Worm (Caenorhabditis elegans): Measurements from ENCODE around the gene unc-78.

Gene unc-78

DNA sequence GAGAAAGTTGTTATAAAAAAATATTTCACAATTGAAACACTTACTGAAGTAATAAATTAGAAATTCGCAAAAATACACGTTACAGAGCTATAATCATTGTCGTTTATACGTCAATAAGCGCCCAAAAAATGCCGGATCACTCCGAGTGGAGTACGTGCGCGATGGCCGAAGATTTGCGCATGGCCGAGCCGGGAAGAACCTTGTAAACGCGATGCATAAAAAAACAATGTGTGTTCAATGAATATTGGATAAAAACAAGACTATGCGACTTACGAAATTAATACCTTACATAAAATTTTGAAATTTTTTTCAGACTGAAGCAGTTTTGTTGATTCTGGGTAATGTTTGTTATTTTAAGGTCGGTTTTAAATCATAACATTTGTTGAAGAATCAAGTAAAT, 32.3 kb downstream of the unc-78 start, which contains the start of gene sorf-1:
TSS of gene sorf-1 (minus strand) at position 135 of the 400 bp plus-strand sequence.
- no peak for TF ChIP-seq hnd-1 (tag; optimal IDR thresholded peaks at IDR 0.05)
- TF ChIP-seq sea-1 (GFP tag; conservative IDR thresholded peaks at IDR 0.05), result no peak
- TF ChIP-seq aly-1 (tag; optimal IDR thresholded peaks at IDR 0.05), result no peak
- TF ChIP-seq B0310.2 (tag; optimal IDR thresholded peaks at IDR 0.05), result no peak
- TF ChIP-seq tbx-37 (GFP tag; conservative IDR thresholded peaks at IDR 0.05), result no peak
- TF ChIP-seq hmg-4 (GFP tag; optimal IDR thresholded peaks at IDR 0.05), result no peak
- no peak for TF ChIP-seq pes-1 (GFP tag; IDR thresholded peaks at IDR 0.05)
- TF ChIP-seq ceh-36 (tag; optimal IDR thresholded peaks at IDR 0.05), result no peak
- TF ChIP-seq F13C5.2 (tag; optimal IDR thresholded peaks at IDR 0.05), result no peak
- TF ChIP-seq hmbx-1 (tag; optimal IDR thresholded peaks at IDR 0.05), result no peak
- no peak for TF ChIP-seq ets-7 (tag; optimal IDR thresholded peaks at IDR 0.05)
- no peak for TF ChIP-seq ceh-13 (GFP tag; optimal IDR thresholded peaks at IDR 0.05)

DNA sequence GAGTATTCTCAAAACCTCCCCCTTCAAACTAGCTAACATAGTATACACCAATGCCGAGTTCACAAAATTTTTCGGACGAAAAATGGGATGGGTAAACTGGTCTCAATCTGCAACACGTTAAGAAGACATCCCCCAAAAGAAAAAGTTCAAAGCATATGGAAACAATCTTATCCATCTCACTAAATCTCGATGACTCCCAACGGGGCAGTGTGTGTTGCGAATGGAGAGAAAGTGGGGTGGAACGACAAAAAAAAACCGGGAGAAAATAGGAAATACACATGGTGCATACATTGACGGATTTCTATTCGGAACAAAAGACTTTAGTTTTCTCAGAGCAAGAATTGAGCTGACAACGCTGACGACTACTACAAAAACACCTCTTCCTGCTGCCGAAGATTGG, 36.1 kb downstream of the unc-78 start:
- no peak for TF ChIP-seq tbx-37 (GFP tag; conservative IDR thresholded peaks at IDR 0.05)

DNA sequence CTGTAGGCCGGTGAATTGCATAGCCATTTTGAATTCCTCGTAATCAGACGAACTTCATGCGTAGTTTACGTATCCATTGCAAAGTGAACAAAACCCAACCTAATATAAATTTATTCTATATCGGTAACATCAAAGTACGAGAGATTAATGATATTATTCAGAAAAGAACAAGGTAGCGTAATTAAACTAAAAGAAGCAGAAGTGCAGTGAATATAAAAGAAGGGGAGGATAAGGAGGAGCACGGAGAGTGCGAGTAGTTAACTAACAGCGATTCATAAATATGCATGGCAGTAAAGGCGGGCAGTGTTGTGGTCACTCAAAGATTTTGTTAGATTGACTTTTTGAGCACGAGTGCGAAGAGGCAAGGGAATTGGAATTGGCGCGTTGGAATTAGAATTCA, 36.8 kb downstream of the unc-78 start, which contains the start of gene clc-3:
TSS of gene clc-3 (minus strand) at position 101 of the 400 bp plus-strand sequence.
- TF ChIP-seq ama-1 (optimal IDR thresholded peaks at IDR 0.05), result no peak
- no peak for TF ChIP-seq flt-1 (GFP tag; IDR thresholded peaks at IDR 0.05)
- TF ChIP-seq aly-1 (tag; optimal IDR thresholded peaks at IDR 0.05), result no peak
- TF ChIP-seq hmg-4 (GFP tag; optimal IDR thresholded peaks at IDR 0.05), result no peak
- TF ChIP-seq ceh-13 (GFP tag; optimal IDR thresholded peaks at IDR 0.05), result no peak
- no peak for TF ChIP-seq ceh-36 (tag; optimal IDR thresholded peaks at IDR 0.05)
- TF ChIP-seq scrt-1 (GFP tag; IDR thresholded peaks at IDR 0.05), result no peak
- no peak for TF ChIP-seq tbx-37 (GFP tag; conservative IDR thresholded peaks at IDR 0.05)
- no peak for TF ChIP-seq hnd-1 (tag; optimal IDR thresholded peaks at IDR 0.05)
- no peak for TF ChIP-seq pes-1 (GFP tag; IDR thresholded peaks at IDR 0.05)
- no peak for TF ChIP-seq B0310.2 (tag; optimal IDR thresholded peaks at IDR 0.05)
- TF ChIP-seq sea-1 (GFP tag; conservative IDR thresholded peaks at IDR 0.05), result no peak
- no peak for TF ChIP-seq tbx-11 (GFP tag; IDR thresholded peaks at IDR 0.05)
- no peak for TF ChIP-seq F13C5.2 (tag; optimal IDR thresholded peaks at IDR 0.05)
- no peak for TF ChIP-seq hmbx-1 (tag; optimal IDR thresholded peaks at IDR 0.05)
- TF ChIP-seq tra-4 (tag; optimal IDR thresholded peaks at IDR 0.05), result no peak
- TF ChIP-seq ets-7 (tag; optimal IDR thresholded peaks at IDR 0.05), result no peak

DNA sequence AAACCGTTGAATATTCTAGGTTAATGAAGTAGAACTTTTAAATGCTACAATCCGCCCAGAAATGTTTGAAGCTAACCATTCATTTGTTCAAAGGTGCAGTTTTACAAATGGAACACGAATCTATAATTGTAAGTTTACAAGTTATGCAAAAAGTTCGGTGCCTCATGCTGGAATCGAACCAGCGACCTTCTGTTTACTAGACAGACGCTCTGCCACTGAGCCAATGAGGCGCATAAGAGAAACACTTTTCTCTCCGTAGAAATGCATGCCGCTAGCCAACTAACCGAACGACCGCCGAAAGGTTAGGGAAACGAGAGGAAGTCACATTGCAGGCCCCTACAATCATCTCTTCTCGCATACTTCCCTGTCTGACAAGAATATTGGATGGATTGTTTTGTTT, 40.2 kb downstream of the unc-78 start:
- peak; percentile 81 for TF ChIP-seq ceh-13 (GFP tag; optimal IDR thresholded peaks at IDR 0.05)
- TF ChIP-seq hmg-4 (GFP tag; optimal IDR thresholded peaks at IDR 0.05), result peak; percentile 88
- TF ChIP-seq ama-1 (optimal IDR thresholded peaks at IDR 0.05), result no peak
- peak; percentile 77 for TF ChIP-seq ceh-36 (tag; optimal IDR thresholded peaks at IDR 0.05)
- TF ChIP-seq sea-1 (GFP tag; conservative IDR thresholded peaks at IDR 0.05), result peak; percentile 92
- TF ChIP-seq hmbx-1 (tag; optimal IDR thresholded peaks at IDR 0.05), result peak; percentile 62
- TF ChIP-seq hnd-1 (tag; optimal IDR thresholded peaks at IDR 0.05), result peak; percentile 71
- TF ChIP-seq flt-1 (GFP tag; IDR thresholded peaks at IDR 0.05), result peak; percentile 94
- TF ChIP-seq aly-1 (tag; optimal IDR thresholded peaks at IDR 0.05), result peak; percentile 88
- peak; percentile 90 for TF ChIP-seq tbx-37 (GFP tag; conservative IDR thresholded peaks at IDR 0.05)
- TF ChIP-seq pes-1 (GFP tag; IDR thresholded peaks at IDR 0.05), result peak; percentile 95
- TF ChIP-seq tra-4 (tag; optimal IDR thresholded peaks at IDR 0.05), result peak; percentile 71
- TF ChIP-seq F13C5.2 (tag; optimal IDR thresholded peaks at IDR 0.05), result peak; percentile 86
- peak; percentile 36 for TF ChIP-seq ets-7 (tag; optimal IDR thresholded peaks at IDR 0.05)
- TF ChIP-seq B0310.2 (tag; optimal IDR thresholded peaks at IDR 0.05), result peak; percentile 81
- peak; percentile 93 for TF ChIP-seq scrt-1 (GFP tag; IDR thresholded peaks at IDR 0.05)
- TF ChIP-seq tbx-11 (GFP tag; IDR thresholded peaks at IDR 0.05), result peak; percentile 84

DNA sequence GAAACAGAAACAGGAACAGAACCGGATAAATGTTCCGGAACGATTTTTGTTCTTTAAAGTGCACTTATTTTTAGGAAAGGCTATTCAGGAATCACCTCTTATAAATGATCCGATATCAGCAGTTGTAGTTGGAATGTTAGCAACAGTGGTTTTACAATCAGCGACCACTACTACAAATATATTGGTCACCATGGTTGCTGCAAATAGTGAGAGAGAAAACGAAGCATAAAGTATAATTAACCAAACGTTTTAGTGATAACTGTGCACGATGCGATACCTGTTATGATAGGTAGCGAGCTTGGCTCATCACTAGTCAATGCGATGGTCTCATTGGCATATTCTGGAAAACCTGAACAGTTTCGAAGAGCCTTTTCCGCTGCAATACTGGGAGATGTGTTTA, 42.0 kb downstream of the unc-78 start:
- no peak for TF ChIP-seq B0310.2 (tag; optimal IDR thresholded peaks at IDR 0.05)

DNA sequence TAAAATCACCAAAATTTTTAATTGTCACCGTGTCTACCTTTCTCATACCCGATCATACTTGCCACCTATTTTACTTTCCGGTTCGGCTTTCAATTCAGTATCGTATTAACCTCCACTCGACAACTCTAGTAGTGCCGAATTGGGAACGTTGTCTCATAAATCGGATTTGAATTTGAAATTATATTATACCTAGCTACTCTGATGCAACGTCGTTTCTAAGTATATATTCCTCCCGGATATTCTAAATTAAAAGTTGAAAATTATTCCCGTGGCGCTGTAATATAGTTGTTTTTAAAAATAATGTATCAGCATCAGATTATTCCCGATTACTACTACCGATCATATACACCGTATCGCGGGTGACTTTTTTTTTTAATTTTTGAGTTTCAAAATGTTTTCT, 42.8 kb downstream of the unc-78 start, which contains the start of gene ZK563.2:
TSS of gene ZK563.2 (plus strand) at position 301 of the 400 bp plus-strand sequence.
- no peak for TF ChIP-seq sea-1 (GFP tag; conservative IDR thresholded peaks at IDR 0.05)
- TF ChIP-seq hmbx-1 (tag; optimal IDR thresholded peaks at IDR 0.05), result no peak
- no peak for TF ChIP-seq ceh-36 (tag; optimal IDR thresholded peaks at IDR 0.05)
- TF ChIP-seq aly-1 (tag; optimal IDR thresholded peaks at IDR 0.05), result no peak
- no peak for TF ChIP-seq tra-4 (tag; optimal IDR thresholded peaks at IDR 0.05)
- no peak for TF ChIP-seq tbx-37 (GFP tag; conservative IDR thresholded peaks at IDR 0.05)
- TF ChIP-seq ets-7 (tag; optimal IDR thresholded peaks at IDR 0.05), result no peak

DNA sequence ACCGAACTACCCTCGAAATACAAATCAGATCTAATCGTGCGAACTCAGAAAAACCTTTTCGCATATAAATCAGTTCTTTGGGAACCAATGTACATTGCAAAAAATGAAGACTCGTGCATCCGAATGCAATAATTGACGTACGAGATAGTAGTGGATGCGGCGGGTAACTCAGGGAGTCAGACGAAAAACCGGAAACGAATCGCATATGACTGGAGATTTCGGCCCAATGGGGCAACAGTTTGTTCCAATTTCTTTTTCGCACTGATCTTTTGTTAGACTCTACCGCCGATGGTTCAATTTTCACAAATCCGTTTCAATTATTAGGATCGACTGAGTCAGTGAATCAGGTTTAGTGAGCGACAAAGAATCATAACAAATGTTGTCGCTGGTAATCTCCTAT, 44.6 kb downstream of the unc-78 start:
- TF ChIP-seq ama-1 (optimal IDR thresholded peaks at IDR 0.05) (no peak), hnd-1 (tag; optimal IDR thresholded peaks at IDR 0.05) (no peak), hmg-4 (GFP tag; optimal IDR thresholded peaks at IDR 0.05) (no peak), ets-7 (tag; optimal IDR thresholded peaks at IDR 0.05) (no peak), hmbx-1 (tag; optimal IDR thresholded peaks at IDR 0.05) (no peak), ceh-36 (tag; optimal IDR thresholded peaks at IDR 0.05) (no peak), tbx-37 (GFP tag; conservative IDR thresholded peaks at IDR 0.05) (no peak)

DNA sequence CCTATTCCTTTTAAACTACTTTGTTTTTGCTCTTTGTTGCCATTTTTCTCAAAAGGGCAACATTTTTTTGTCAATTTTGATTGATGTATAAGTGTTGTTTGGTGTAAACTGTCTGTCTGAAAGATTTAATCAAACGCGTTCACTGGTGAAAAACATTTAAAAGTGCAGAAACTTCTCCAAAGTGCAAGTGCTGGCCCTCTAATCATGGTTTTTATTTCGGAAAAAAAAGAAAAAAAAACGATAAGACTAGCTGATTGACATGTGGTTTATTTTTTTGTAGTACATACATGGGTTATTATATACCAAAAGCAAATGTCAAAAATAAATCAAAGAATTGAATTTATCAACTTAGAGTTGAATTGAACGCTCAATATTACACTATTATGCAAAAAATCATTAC, 49.0 kb downstream of the unc-78 start, which contains the start of gene dhs-26:
TSS of gene dhs-26 (minus strand) at position 116 of the 400 bp plus-strand sequence.
- TF ChIP-seq ets-7 (tag; optimal IDR thresholded peaks at IDR 0.05) (no peak), tbx-11 (GFP tag; IDR thresholded peaks at IDR 0.05) (no peak)
